Worm (Caenorhabditis elegans) whole organism, mixed stage, embryonic: ENCODE results near the gene Y50D4B.1.

Source experiments
- ceh-39 ChIP-seq: fragments of 150-350 bp; optimal IDR thresholded peaks from 2 replicates; lab custom pipeline; 2014; ENCODE audit warnings: missing biosample characterization, missing genetic modification characterization
- ceh-43 ChIP-seq: fragments of 200-800 bp; sonication (Bioruptor generic); optimal IDR thresholded peaks from 2 replicates; lab custom pipeline; 2018; ENCODE audit warnings: mild to moderate bottlenecking, missing genetic modification characterization, moderate library complexity, missing compliant biosample characterization
- ces-1 ChIP-seq: fragments of 150-350 bp; optimal IDR thresholded peaks from 2 replicates; lab custom pipeline; 2014; ENCODE audit warnings: missing biosample characterization, missing genetic modification reagents, missing genetic modification characterization
- elt-1 ChIP-seq: sonication (generic microtip); optimal IDR thresholded peaks from 2 replicates; lab custom pipeline; 2017; ENCODE audit warnings: missing genetic modification characterization, mild to moderate bottlenecking, missing compliant biosample characterization, antibody characterized with exemption, moderate library complexity, borderline replicate concordance; ENCODE audit not compliant: insufficient read depth
- lsy-2 ChIP-seq: fragments of 150-350 bp; optimal IDR thresholded peaks from 2 replicates; lab custom pipeline; 2014; ENCODE audit warnings: missing biosample characterization, missing genetic modification characterization
- mab-5 ChIP-seq: fragments of 150-350 bp; optimal IDR thresholded peaks from 2 replicates; lab custom pipeline; 2014; ENCODE audit warnings: missing biosample characterization, missing genetic modification characterization
- nhr-2 ChIP-seq: fragments of 150-350 bp; optimal IDR thresholded peaks from 2 replicates; lab custom pipeline; 2014; ENCODE audit warnings: missing biosample characterization, missing genetic modification characterization
- nhr-28 ChIP-seq: fragments of 150-350 bp; optimal IDR thresholded peaks from 2 replicates; lab custom pipeline; 2014; ENCODE audit warnings: missing biosample characterization, missing genetic modification characterization
- sem-2 ChIP-seq: fragments of 200-800 bp; sonication (Bioruptor generic); optimal IDR thresholded peaks from 2 replicates; lab custom pipeline; 2018; ENCODE audit warnings: mild to moderate bottlenecking, missing genetic modification characterization, missing compliant biosample characterization
- snpc-4 ChIP-seq: fragments of 150-350 bp; optimal IDR thresholded peaks from 2 replicates; lab custom pipeline; 2014; ENCODE audit warnings: missing biosample characterization, missing genetic modification characterization
- sptf-1 ChIP-seq: sonication (generic microtip); optimal IDR thresholded peaks from 2 replicates; lab custom pipeline; 2017; ENCODE audit warnings: mild to moderate bottlenecking, missing genetic modification characterization, moderate library complexity, missing compliant biosample characterization
- unc-62 ChIP-seq: fragments of 150-350 bp; optimal IDR thresholded peaks from 2 replicates; lab custom pipeline; 2014; ENCODE audit warnings: missing biosample characterization, missing genetic modification reagents, missing genetic modification characterization

DNA sequence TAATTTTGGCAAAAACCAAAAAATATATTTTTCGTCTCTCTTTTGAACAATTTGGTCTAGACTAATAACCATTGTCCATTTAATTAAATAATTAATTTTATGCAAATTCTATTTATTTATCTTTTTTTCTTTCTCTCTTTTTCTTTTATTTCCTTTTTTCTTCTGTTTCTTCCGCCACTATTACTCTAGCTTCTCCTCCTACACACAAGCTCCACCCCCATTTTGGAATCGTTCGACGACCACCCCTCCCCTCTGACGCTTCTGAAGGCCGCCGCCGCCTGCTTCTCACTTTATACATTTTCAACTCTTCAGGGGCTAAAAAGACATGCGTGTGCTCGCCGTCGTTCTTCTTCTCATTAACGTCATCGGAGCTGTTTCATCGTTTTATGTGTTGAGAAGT lies 37.8 kb upstream of the Y50D4B.1 start, which contains the start of gene K10C9.1:
- no peak for TF ChIP-seq lsy-2 (tag; lab: Kevin White, UChicago)
- TF ChIP-seq sptf-1 (tag; lab: Kevin White, UChicago), result no peak
- peak; percentile 42 for TF ChIP-seq ces-1 (GFP tag; lab: Kevin White, UChicago)
- TF ChIP-seq nhr-2 (tag; lab: Kevin White, UChicago), result no peak
- TF ChIP-seq ceh-39 (tag; lab: Kevin White, UChicago), result no peak
- no peak for TF ChIP-seq elt-1 (tag; lab: Kevin White, UChicago)
- TF ChIP-seq nhr-28 (tag; lab: Kevin White, UChicago), result no peak
- no peak for TF ChIP-seq mab-5 (tag; lab: Kevin White, UChicago)
- TF ChIP-seq unc-62, result no peak
- no peak for TF ChIP-seq snpc-4 (tag; lab: Kevin White, UChicago)
- TF ChIP-seq ceh-43 (GFP tag; lab: Kevin White, UChicago), result no peak
- no peak for TF ChIP-seq sem-2
